Worm (Caenorhabditis elegans) whole organism, early embryonic: ENCODE data around the gene tkr-1.

Experiments used
- ama-1 ChIP-seq: fragments of 150-350 bp; optimal IDR thresholded peaks from 2 replicates; lab custom pipeline; 2014
- flt-1 ChIP-seq: fragments of 200-800 bp; sonication (Bioruptor generic); IDR thresholded peaks from 2 replicates; pipeline ENCODE4 v1.3.6; 2022; ENCODE audit warnings: missing genetic modification characterization, missing compliant biosample characterization
- hmg-4 ChIP-seq: fragments of 200-800 bp; sonication (Bioruptor generic); optimal IDR thresholded peaks from 2 replicates; lab custom pipeline; 2018; ENCODE audit warnings: mild to moderate bottlenecking, missing genetic modification characterization, missing compliant biosample characterization
- hnd-1 ChIP-seq: sonication (generic microtip); optimal IDR thresholded peaks from 2 replicates; lab custom pipeline; 2016; ENCODE audit warnings: missing genetic modification characterization, missing compliant biosample characterization
- pes-1 ChIP-seq: fragments of 200-800 bp; sonication (Bioruptor generic); IDR thresholded peaks from 2 replicates; pipeline ENCODE4 v1.3.6; 2022; ENCODE audit warnings: missing genetic modification reagents, missing genetic modification characterization, missing compliant biosample characterization
- scrt-1 ChIP-seq: fragments of 200-800 bp; sonication (Bioruptor generic); IDR thresholded peaks from 2 replicates; pipeline ENCODE4 v1.3.6; 2022; ENCODE audit warnings: missing genetic modification characterization, missing compliant biosample characterization

DNA sequence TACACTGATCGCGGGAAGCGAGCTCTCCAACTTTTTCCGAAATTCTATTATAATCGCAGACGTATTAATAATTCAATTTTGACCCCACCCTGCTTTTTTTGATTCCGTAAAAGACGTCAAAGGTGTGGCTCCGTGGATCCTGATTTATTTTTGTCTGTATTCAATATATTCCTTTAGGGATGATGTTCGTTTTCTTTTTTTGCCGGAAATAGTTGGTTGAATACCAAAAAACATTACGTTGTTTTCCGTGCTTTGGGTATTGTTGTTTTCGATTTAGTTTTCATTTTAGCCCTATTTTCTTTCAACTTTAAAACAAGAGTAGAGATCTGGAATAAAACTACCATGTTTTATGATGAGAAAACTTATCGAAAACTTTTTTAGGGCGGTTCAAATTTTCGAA lies 6.9 kb upstream of the tkr-1 start:
- TF ChIP-seq ama-1 (lab: Kevin White, UChicago) (no peak), pes-1 (no peak), flt-1 (GFP tag; lab: Robert Waterston, UW) (no peak), scrt-1 (no peak), hmg-4 (GFP tag; lab: Kevin White, UChicago) (no peak), hnd-1 (tag; lab: Kevin White, UChicago) (no peak)
